ENCODE assay signal across 1 worm cellular context in the genomic region with DNA sequence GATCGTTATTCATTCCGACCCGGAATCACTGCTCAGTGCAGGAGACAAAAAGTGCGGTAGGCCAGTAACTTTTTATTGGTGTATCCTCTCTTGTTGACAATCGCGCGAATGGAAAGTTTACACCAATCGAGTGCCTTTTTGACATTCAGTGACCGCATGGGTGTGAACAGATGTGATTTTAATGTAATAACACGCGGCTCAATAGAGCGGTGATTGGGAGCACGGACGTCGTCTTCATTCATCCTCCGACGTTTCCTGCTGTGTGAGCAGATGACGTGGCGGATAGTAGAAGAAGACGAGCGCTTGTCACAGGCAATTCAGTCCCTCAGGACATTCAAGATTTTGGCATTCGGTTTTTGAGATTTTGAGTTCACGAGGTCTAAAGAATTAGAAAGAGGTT.
TF ChIP-seq lines count a peak whose summit lies in the region.

No protein-coding gene starts in this region.

TF ChIP-seq in whole organism, L1 larva, 84 proteins besides CTCF, POLR2A, EP300 and RAD21 (continued from another document):
- no peak for TF ChIP-seq F16B12.6 (tag; optimal IDR thresholded peaks at IDR 0.05; lab: Kevin White, UChicago)
